Fruit fly (Drosophila melanogaster) whole organism, embryonic: ENCODE measurements around the gene CG7518.
A peak's percentile ranks its signal among the peaks of the same experiment; 100 is the strongest.

Source experiments
- Adf1 ChIP-seq: fragments of 200-800 bp; sonication (Bioruptor generic); IDR thresholded peaks from 2 replicates; pipeline ENCODE4 v1.3.6; 2022; ENCODE audit warnings: missing biosample characterization, missing genetic modification characterization
- BtbVII ChIP-seq: fragments of 200-800 bp; sonication (Bioruptor generic); optimal IDR thresholded peaks from 3 replicates; lab custom pipeline; 2017; ENCODE audit warnings: missing biosample characterization, mild to moderate bottlenecking, missing genetic modification characterization
- C15 ChIP-seq: fragments of 200-800 bp; sonication (Bioruptor generic); IDR thresholded peaks from 3 replicates; pipeline ENCODE4 v1.3.6; 2022; ENCODE audit warnings: missing biosample characterization, missing genetic modification characterization
- CG11093 ChIP-seq: fragments of 200-800 bp; sonication (Bioruptor generic); IDR thresholded peaks from 3 replicates; pipeline ENCODE4 v1.3.6; 2022; ENCODE audit warnings: missing biosample characterization, missing genetic modification characterization
- CG11504 ChIP-seq: fragments of 200-800 bp; sonication (Bioruptor generic); optimal IDR thresholded peaks from 3 replicates; lab custom pipeline; 2019; ENCODE audit warnings: missing biosample characterization, mild to moderate bottlenecking, missing genetic modification characterization, moderate library complexity
- CG12769 ChIP-seq: fragments of 200-800 bp; sonication (Bioruptor generic); optimal IDR thresholded peaks from 2 replicates; lab custom pipeline; 2019; ENCODE audit warnings: missing biosample characterization, mild to moderate bottlenecking, missing genetic modification characterization, moderate library complexity
- CG14965 ChIP-seq: fragments of 200-800 bp; sonication (Bioruptor generic); optimal IDR thresholded peaks from 2 replicates; lab custom pipeline; 2016; ENCODE audit warnings: missing biosample characterization, missing genetic modification characterization, borderline replicate concordance
- CG1603 ChIP-seq: fragments of 200-800 bp; sonication (Bioruptor generic); optimal IDR thresholded peaks from 2 replicates; lab custom pipeline; 2019; ENCODE audit warnings: missing biosample characterization, mild to moderate bottlenecking, missing genetic modification characterization, moderate library complexity
- CG16779 ChIP-seq: fragments of 200-800 bp; sonication (Bioruptor generic); IDR thresholded peaks from 2 replicates; pipeline ENCODE4 v1.3.6; 2022; ENCODE audit warnings: missing biosample characterization, missing genetic modification characterization
- CG31224 ChIP-seq: fragments of 200-800 bp; sonication (Bioruptor generic); IDR thresholded peaks from 2 replicates; pipeline ENCODE4 v1.3.6; 2022; ENCODE audit warnings: missing biosample characterization, missing genetic modification characterization
- CG3407 ChIP-seq: fragments of 200-800 bp; sonication (Bioruptor generic); optimal IDR thresholded peaks from 2 replicates; lab custom pipeline; 2018; ENCODE audit warnings: missing biosample characterization, mild to moderate bottlenecking, missing genetic modification characterization
- CG4360 ChIP-seq: fragments of 200-800 bp; sonication (Bioruptor generic); IDR thresholded peaks from 2 replicates; pipeline ENCODE4 v1.3.6; 2022; ENCODE audit warnings: missing biosample characterization, missing genetic modification characterization
- CG4424 ChIP-seq: fragments of 200-800 bp; sonication (Bioruptor generic); optimal IDR thresholded peaks from 3 replicates; lab custom pipeline; 2016; ENCODE audit warnings: missing biosample characterization, missing genetic modification characterization
- CG4854 ChIP-seq: fragments of 200-800 bp; sonication (Bioruptor generic); optimal IDR thresholded peaks from 2 replicates; lab custom pipeline; 2016; ENCODE audit warnings: missing biosample characterization, missing genetic modification characterization, inconsistent platforms
- CG6683 ChIP-seq: fragments of 200-800 bp; sonication (Bioruptor generic); optimal IDR thresholded peaks from 2 replicates; lab custom pipeline; 2017; ENCODE audit warnings: missing biosample characterization, mild to moderate bottlenecking, missing genetic modification characterization, missing genetic modification reagents
- CG7928 ChIP-seq: fragments of 200-800 bp; sonication (Bioruptor generic); optimal IDR thresholded peaks from 2 replicates; lab custom pipeline; 2017; ENCODE audit warnings: missing biosample characterization, mild to moderate bottlenecking, missing genetic modification characterization
- CG8089 ChIP-seq: fragments of 200-800 bp; sonication (Bioruptor generic); optimal IDR thresholded peaks from 3 replicates; lab custom pipeline; 2016; ENCODE audit warnings: missing biosample characterization, missing genetic modification characterization
- CG8388 ChIP-seq: fragments of 200-800 bp; sonication (Bioruptor generic); optimal IDR thresholded peaks from 2 replicates; lab custom pipeline; 2019; ENCODE audit warnings: missing biosample characterization, mild to moderate bottlenecking, missing genetic modification characterization, moderate library complexity
- CG9609 ChIP-seq: fragments of 200-800 bp; sonication (Bioruptor generic); optimal IDR thresholded peaks from 3 replicates; lab custom pipeline; 2016; ENCODE audit warnings: missing biosample characterization, missing genetic modification characterization
- CHES-1-like ChIP-seq: fragments of 200-800 bp; sonication (Bioruptor generic); optimal IDR thresholded peaks from 2 replicates; lab custom pipeline; 2016; ENCODE audit warnings: missing biosample characterization, missing genetic modification characterization
- D ChIP-seq, 2 experiments: fragments of 200-800 bp in 1 of 2; fragments of >200 bp in 1 of 2; sonication (Bioruptor generic) in 1 of 2; optimal IDR thresholded peaks; 2 replicates in 1 of 2; 3 replicates in 1 of 2; lab custom pipeline; 2017; ENCODE audit warnings: mild to moderate bottlenecking in 1 of 2, missing biosample characterization in 1 of 2, missing genetic modification characterization in 1 of 2, missing genetic modification reagents in 1 of 2
- Dek ChIP-seq: fragments of 200-800 bp; sonication (Bioruptor generic); optimal IDR thresholded peaks from 3 replicates; lab custom pipeline; 2019; ENCODE audit warnings: missing biosample characterization, mild to moderate bottlenecking, missing genetic modification characterization, moderate library complexity
- Dp ChIP-seq: fragments of 200-800 bp; sonication (Bioruptor generic); optimal IDR thresholded peaks from 2 replicates; lab custom pipeline; 2018; ENCODE audit warnings: missing biosample characterization, mild to moderate bottlenecking, missing genetic modification characterization, moderate library complexity
- Drgx ChIP-seq: fragments of 200-800 bp; sonication (Bioruptor generic); IDR thresholded peaks from 2 replicates; pipeline ENCODE4 v1.3.6; 2022; ENCODE audit warnings: missing biosample characterization, missing genetic modification characterization
- E2f2 ChIP-seq: fragments of 200-800 bp; sonication (Bioruptor generic); IDR thresholded peaks from 2 replicates; pipeline ENCODE4 v1.3.6; 2022; ENCODE audit warnings: missing biosample characterization, missing genetic modification characterization
- GATAe ChIP-seq: fragments of 200-800 bp; sonication (Bioruptor generic); conservative IDR thresholded peaks from 2 replicates; pipeline ENCODE4 v1.3.6; 2022; ENCODE audit warnings: missing biosample characterization, missing genetic modification characterization
- H2.0 ChIP-seq: fragments of 200-800 bp; sonication (Bioruptor generic); IDR thresholded peaks from 2 replicates; pipeline ENCODE4 v1.3.6; 2022; ENCODE audit warnings: missing biosample characterization, missing genetic modification characterization
- Hr39 ChIP-seq: fragments of >200 bp; optimal IDR thresholded peaks from 2 replicates; lab custom pipeline; 2017
- Lim3 ChIP-seq: fragments of 200-800 bp; sonication (Bioruptor generic); IDR thresholded peaks from 2 replicates; pipeline ENCODE4 v1.3.6; 2022; ENCODE audit warnings: missing biosample characterization, missing genetic modification characterization
- Med ChIP-seq: fragments of 200-800 bp; sonication (Bioruptor generic); peaks from one replicate; lab custom pipeline; 2016; ENCODE audit warnings: missing biosample characterization, missing genetic modification characterization, mild to moderate bottlenecking, inconsistent platforms, moderate library complexity
- Meics ChIP-seq: fragments of 200-800 bp; sonication (Bioruptor generic); optimal IDR thresholded peaks from 2 replicates; lab custom pipeline; 2017; ENCODE audit warnings: missing biosample characterization, mild to moderate bottlenecking, missing genetic modification characterization
- NC2α ChIP-seq: fragments of 200-800 bp; sonication (Bioruptor generic); optimal IDR thresholded peaks from 2 replicates; lab custom pipeline; 2016; ENCODE audit warnings: missing biosample characterization, missing genetic modification characterization
- Tbp ChIP-seq: fragments of >200 bp; optimal IDR thresholded peaks from 2 replicates; lab custom pipeline; 2018; ENCODE audit warnings: missing biosample characterization, missing genetic modification characterization
- danr ChIP-seq: fragments of 200-800 bp; sonication (Bioruptor generic); IDR thresholded peaks from 2 replicates; pipeline ENCODE4 v1.3.6; 2022; ENCODE audit warnings: missing biosample characterization, missing genetic modification characterization
- esg ChIP-seq: fragments of 200-800 bp; sonication (Bioruptor generic); conservative IDR thresholded peaks from 2 replicates; pipeline ENCODE4 v1.3.6; 2022; ENCODE audit warnings: missing biosample characterization, missing genetic modification characterization
- eve ChIP-seq, 2 experiments: fragments of >200 bp; optimal IDR thresholded peaks; 2 replicates each; lab custom pipeline; 2017; ENCODE audit warnings: missing biosample characterization in 2 of 2, missing genetic modification characterization in 2 of 2
- ftz-f1 ChIP-seq: fragments of 200-800 bp; sonication (Bioruptor generic); optimal IDR thresholded peaks from 2 replicates; lab custom pipeline; 2016; ENCODE audit warnings: missing biosample characterization, missing genetic modification characterization
- ind ChIP-seq: fragments of 200-800 bp; sonication (Bioruptor generic); optimal IDR thresholded peaks from 3 replicates; lab custom pipeline; 2016; ENCODE audit warnings: missing biosample characterization, missing genetic modification characterization
- jumu ChIP-seq: fragments of 200-800 bp; sonication (Bioruptor generic); optimal IDR thresholded peaks from 3 replicates; lab custom pipeline; 2016; ENCODE audit warnings: missing biosample characterization, missing genetic modification characterization
- kni ChIP-seq: fragments of 200-800 bp; sonication (Bioruptor generic); optimal IDR thresholded peaks from 3 replicates; lab custom pipeline; 2017; ENCODE audit warnings: mild to moderate bottlenecking, missing biosample characterization, missing genetic modification reagents, missing genetic modification characterization
- luna ChIP-seq: fragments of 200-800 bp; sonication (Bioruptor generic); optimal IDR thresholded peaks from 2 replicates; lab custom pipeline; 2016; ENCODE audit warnings: missing biosample characterization, missing genetic modification characterization
- oc ChIP-seq: fragments of 200-800 bp; sonication (Bioruptor generic); optimal IDR thresholded peaks from 2 replicates; lab custom pipeline; 2018; ENCODE audit warnings: missing biosample characterization, mild to moderate bottlenecking, missing genetic modification characterization, moderate library complexity
- run ChIP-seq: fragments of 200-800 bp; sonication (Bioruptor generic); optimal IDR thresholded peaks from 3 replicates; lab custom pipeline; 2018; ENCODE audit warnings: missing biosample characterization, mild to moderate bottlenecking, missing genetic modification characterization
- schlank ChIP-seq: fragments of 200-800 bp; sonication (Bioruptor generic); optimal IDR thresholded peaks from 2 replicates; lab custom pipeline; 2018; ENCODE audit warnings: missing biosample characterization, mild to moderate bottlenecking, missing genetic modification characterization
- sisA ChIP-seq: fragments of 200-800 bp; sonication (Bioruptor generic); IDR thresholded peaks from 2 replicates; pipeline ENCODE4 v1.3.6; 2022; ENCODE audit warnings: missing biosample characterization, missing genetic modification characterization
- sna ChIP-seq: fragments of 200-800 bp; sonication (Bioruptor generic); IDR thresholded peaks from 2 replicates; pipeline ENCODE4 v1.3.6; 2022; ENCODE audit warnings: missing biosample characterization, missing genetic modification characterization; ENCODE audit not compliant: partially characterized antibody
- tll ChIP-seq, 2 experiments: fragments of 200-800 bp in 1 of 2; fragments of >200 bp in 1 of 2; sonication (Bioruptor generic) in 1 of 2; optimal IDR thresholded peaks; 2 replicates each; lab custom pipeline; 2017 to 2019; ENCODE audit warnings: missing biosample characterization in 2 of 2, missing genetic modification characterization in 2 of 2, mild to moderate bottlenecking in 1 of 2, moderate library complexity in 1 of 2
- tup ChIP-seq: fragments of 200-800 bp; sonication (Bioruptor generic); optimal IDR thresholded peaks from 2 replicates; lab custom pipeline; 2016; ENCODE audit warnings: missing biosample characterization, mild to moderate bottlenecking, missing genetic modification characterization, moderate library complexity
- vfl ChIP-seq: fragments of 200-800 bp; sonication (Bioruptor generic); optimal IDR thresholded peaks from 2 replicates; lab custom pipeline; 2016; ENCODE audit warnings: missing biosample characterization, missing genetic modification characterization

CG7518 gene

DNA sequence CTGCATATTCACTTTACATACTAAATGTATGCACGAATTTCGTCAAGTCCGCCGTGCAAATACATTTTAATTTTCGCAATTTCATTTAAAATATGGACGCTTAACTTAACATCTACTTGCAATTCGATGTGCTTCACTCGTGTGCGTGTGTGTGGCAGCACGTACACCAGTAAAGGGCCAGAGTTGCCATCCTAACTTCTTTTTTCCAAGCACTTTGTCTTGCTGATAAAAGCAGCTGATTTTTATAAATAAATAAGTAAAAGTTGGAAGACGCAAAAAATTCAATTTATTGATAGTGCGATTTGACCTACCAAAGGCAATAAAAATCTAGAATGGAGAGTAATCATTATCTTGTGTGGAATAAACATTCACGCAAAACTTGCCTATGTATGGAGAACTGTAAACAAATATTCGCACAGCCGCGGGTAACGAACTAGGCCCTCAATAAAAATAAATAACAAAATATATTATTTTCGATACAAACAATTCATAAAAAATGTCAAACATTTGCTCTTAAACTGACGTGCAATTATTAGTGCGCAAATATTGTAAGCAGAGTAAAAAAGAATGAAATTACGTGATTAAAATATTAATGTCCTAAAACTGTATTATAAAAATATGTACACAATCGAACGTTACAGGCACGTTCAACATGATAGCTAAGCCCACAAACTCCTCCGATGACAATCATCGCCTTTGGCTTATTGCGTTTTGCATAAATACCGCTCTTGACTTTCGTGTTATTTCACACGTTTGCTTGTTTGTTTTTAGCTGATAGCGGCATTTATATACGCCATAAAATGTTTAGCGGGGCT lies 15.5 kb upstream of the CG7518 start (continued):
- peak; percentile 48 for TF ChIP-seq sisA (GFP tag; lab: Robert Waterston, UW)
- no peak for TF ChIP-seq tll (GFP tag; optimal IDR thresholded peaks at IDR 0.05; lab: Kevin White, UChicago)
- peak; percentile 27 for TF ChIP-seq CG12769 (tag; lab: Kevin White, UChicago)
- no peak for TF ChIP-seq CG4360 (GFP tag; lab: Robert Waterston, UW)
- peak; percentile 86 for TF ChIP-seq Meics (GFP tag; lab: Kevin White, UChicago)
- TF ChIP-seq kni (GFP tag; lab: Kevin White, UChicago), result peak; percentile 29
- TF ChIP-seq CG4424 (GFP tag; lab: Kevin White, UChicago), result peak; percentile 34
- no peak for TF ChIP-seq ftz-f1
- TF ChIP-seq tup (GFP tag; lab: Kevin White, UChicago), result peak; percentile 27
- TF ChIP-seq CG8388 (GFP tag; lab: Kevin White, UChicago), result peak; percentile 35
- TF ChIP-seq Hr39, result no peak
- no peak for TF ChIP-seq NC2α
- TF ChIP-seq CG6683, result peak; percentile 6
- no peak for TF ChIP-seq danr (GFP tag; lab: Robert Waterston, UW)
- no peak for TF ChIP-seq Adf1 (GFP tag; lab: Robert Waterston, UW)
- no peak for TF ChIP-seq H2.0 (GFP tag; lab: Robert Waterston, UW)
- peak; percentile 40 for TF ChIP-seq oc
- TF ChIP-seq esg (GFP tag; lab: Robert Waterston, UW), result peak; percentile 75
- no peak for TF ChIP-seq CG4854
- TF ChIP-seq CG11093, result no peak
- TF ChIP-seq D (optimal IDR thresholded peaks at IDR 0.05; lab: Kevin White, UChicago), result no peak
- peak; percentile 31 for TF ChIP-seq D (GFP tag; optimal IDR thresholded peaks at IDR 0.05; lab: Kevin White, UChicago)
- TF ChIP-seq CG11504 (tag; lab: Kevin White, UChicago), result peak; percentile 78
- peak; percentile 15; the same call in 1 of the 2 replicates for TF ChIP-seq E2f2 (GFP tag; lab: Robert Waterston, UW)
- 0 out of 2 replicates have a peak, but pooled peaks have one; percentile 13 for TF ChIP-seq sna (GFP tag; lab: Robert Waterston, UW)
- TF ChIP-seq CG31224 (GFP tag; lab: Robert Waterston, UW), result peak; percentile 63
- peak; percentile 77 for TF ChIP-seq Med (GFP tag; lab: Kevin White, UChicago)
- TF ChIP-seq Dek (tag; lab: Kevin White, UChicago), result peak; percentile 82
- no peak for TF ChIP-seq Dp (GFP tag; lab: Kevin White, UChicago)
- TF ChIP-seq eve (GFP tag; optimal IDR thresholded peaks at IDR 0.05; lab: Kevin White, UChicago), result no peak
- no peak for TF ChIP-seq GATAe
- no peak for TF ChIP-seq CG14965 (GFP tag; lab: Kevin White, UChicago)
- no peak for TF ChIP-seq CG1603 (tag; lab: Kevin White, UChicago)
- TF ChIP-seq CG9609 (GFP tag; lab: Kevin White, UChicago), result no peak
- no peak for TF ChIP-seq luna (GFP tag; lab: Kevin White, UChicago)
- TF ChIP-seq vfl, result no peak
- no peak for TF ChIP-seq run
- no peak for TF ChIP-seq Tbp (GFP tag; lab: Kevin White, UChicago)
- TF ChIP-seq CG16779 (GFP tag; lab: Robert Waterston, UW), result no peak
- peak; percentile 70 for TF ChIP-seq Drgx (GFP tag; lab: Robert Waterston, UW)
- no peak for TF ChIP-seq CHES-1-like (GFP tag; lab: Kevin White, UChicago)
- TF ChIP-seq schlank (tag; lab: Kevin White, UChicago), result peak; percentile 37
- no peak for TF ChIP-seq Lim3
- TF ChIP-seq jumu, result no peak
- peak; percentile 20 for TF ChIP-seq CG7928 (GFP tag; lab: Kevin White, UChicago)
- TF ChIP-seq C15 (GFP tag; lab: Robert Waterston, UW), result no peak
- TF ChIP-seq CG8089 (GFP tag; lab: Kevin White, UChicago), result no peak
- peak; percentile 65 for TF ChIP-seq ind
- TF ChIP-seq CG3407 (GFP tag; lab: Kevin White, UChicago), result no peak
- TF ChIP-seq BtbVII, result peak; percentile 42
